Worm (Caenorhabditis elegans) whole organism, young adult: ENCODE results near the gene K08D12.3.

ENCODE experiments used
- B0019.2 ChIP-seq: fragments of 200-800 bp; sonication (Bioruptor generic); conservative IDR thresholded peaks from 2 replicates; pipeline ENCODE4 v1.3.6; 2022; ENCODE audit warnings: missing genetic modification reagents, missing genetic modification characterization, missing compliant biosample characterization
- B0035.1 ChIP-seq: sonication (generic microtip); optimal IDR thresholded peaks from 2 replicates; lab custom pipeline; 2016; ENCODE audit warnings: missing genetic modification characterization, mild to moderate bottlenecking, missing compliant biosample characterization, missing genotype, missing genetic modification reagents
- B0261.1 ChIP-seq: sonication (generic microtip); optimal IDR thresholded peaks from 2 replicates; lab custom pipeline; 2016; ENCODE audit warnings: mild to moderate bottlenecking, missing genetic modification characterization, moderate library complexity, missing compliant biosample characterization
- C06A6.2 ChIP-seq: fragments of 200-800 bp; sonication (Bioruptor generic); conservative IDR thresholded peaks from 2 replicates; pipeline ENCODE4 v1.3.6; 2022; ENCODE audit warnings: missing genetic modification characterization, missing compliant biosample characterization
- C17E4.6 ChIP-seq: fragments of 200-800 bp; sonication (Bioruptor generic); IDR thresholded peaks from 2 replicates; pipeline ENCODE4 v1.3.6; 2022; ENCODE audit warnings: missing genetic modification reagents, missing genetic modification characterization, missing compliant biosample characterization
- F10E7.11 ChIP-seq: sonication (generic microtip); optimal IDR thresholded peaks from 2 replicates; lab custom pipeline; 2017; ENCODE audit warnings: mild to moderate bottlenecking, missing genetic modification characterization, moderate library complexity, missing compliant biosample characterization
- F33H1.4 ChIP-seq: fragments of 200-800 bp; sonication (Bioruptor generic); IDR thresholded peaks from 2 replicates; pipeline ENCODE4 v1.3.6; 2022; ENCODE audit warnings: missing genetic modification reagents, missing genetic modification characterization, missing compliant biosample characterization
- K11D2.4 ChIP-seq: fragments of 200-800 bp; sonication (Bioruptor generic); IDR thresholded peaks from 2 replicates; pipeline ENCODE4 v1.3.6; 2022; ENCODE audit warnings: missing genetic modification reagents, missing genetic modification characterization, missing compliant biosample characterization
- K12H6.12 ChIP-seq: fragments of 200-800 bp; sonication (Bioruptor generic); optimal IDR thresholded peaks from 2 replicates; lab custom pipeline; 2018; ENCODE audit warnings: mild to moderate bottlenecking, missing genetic modification characterization, missing compliant biosample characterization
- Y56A3A.18 ChIP-seq: fragments of 200-800 bp; sonication (Bioruptor generic); IDR thresholded peaks from 2 replicates; pipeline ENCODE4 v1.3.6; 2022; ENCODE audit warnings: missing genetic modification reagents, missing genetic modification characterization, missing compliant biosample characterization
- Y67H2A.10 ChIP-seq: fragments of 200-800 bp; sonication (Bioruptor generic); conservative IDR thresholded peaks from 2 replicates; pipeline ENCODE4 v1.3.6; 2022; ENCODE audit warnings: missing genetic modification reagents, missing genetic modification characterization, missing compliant biosample characterization
- attf-3 ChIP-seq: fragments of 200-800 bp; sonication (Bioruptor generic); conservative IDR thresholded peaks from 2 replicates; pipeline ENCODE4 v1.3.6; 2022; ENCODE audit warnings: missing genetic modification reagents, missing genetic modification characterization, missing compliant biosample characterization
- attf-5 ChIP-seq: fragments of 200-800 bp; sonication (Bioruptor generic); optimal IDR thresholded peaks from 2 replicates; lab custom pipeline; 2018; ENCODE audit warnings: mild to moderate bottlenecking, missing genetic modification characterization, missing compliant biosample characterization
- attf-6 ChIP-seq: fragments of 200-800 bp; sonication (Bioruptor generic); IDR thresholded peaks from 2 replicates; pipeline ENCODE4 v1.3.6; 2022; ENCODE audit warnings: missing genetic modification reagents, missing genetic modification characterization, missing compliant biosample characterization
- bed-1 ChIP-seq: fragments of 200-800 bp; sonication (Bioruptor generic); IDR thresholded peaks from 2 replicates; pipeline ENCODE4 v1.3.6; 2022; ENCODE audit warnings: missing genetic modification reagents, missing genetic modification characterization, missing compliant biosample characterization
- cebp-2 ChIP-seq: fragments of 200-800 bp; sonication (Bioruptor generic); IDR thresholded peaks from 2 replicates; pipeline ENCODE4 v1.3.6; 2022; ENCODE audit warnings: missing genetic modification characterization, missing compliant biosample characterization
- ceh-100 ChIP-seq: fragments of 200-800 bp; sonication (Bioruptor generic); IDR thresholded peaks from 2 replicates; pipeline ENCODE4 v1.3.6; 2022; ENCODE audit warnings: missing genetic modification reagents, missing genetic modification characterization, missing compliant biosample characterization
- ceh-27 ChIP-seq: fragments of 200-800 bp; sonication (Bioruptor generic); optimal IDR thresholded peaks from 2 replicates; lab custom pipeline; 2018; ENCODE audit warnings: mild to moderate bottlenecking, missing genetic modification characterization, moderate library complexity, missing compliant biosample characterization
- ceh-58 ChIP-seq: fragments of 200-800 bp; sonication (Bioruptor generic); IDR thresholded peaks from 2 replicates; pipeline ENCODE4 v1.3.6; 2022; ENCODE audit warnings: missing genetic modification characterization, missing compliant biosample characterization
- dox-1 ChIP-seq: fragments of 200-800 bp; sonication (Bioruptor generic); IDR thresholded peaks from 2 replicates; pipeline ENCODE4 v1.3.6; 2022; ENCODE audit warnings: missing genetic modification reagents, missing genetic modification characterization, missing compliant biosample characterization
- ekl-4 ChIP-seq: fragments of 200-800 bp; sonication (Bioruptor generic); IDR thresholded peaks from 2 replicates; pipeline ENCODE4 v1.3.6; 2022; ENCODE audit warnings: missing genetic modification reagents, missing genetic modification characterization, missing compliant biosample characterization
- fkh-3 ChIP-seq: sonication (generic microtip); optimal IDR thresholded peaks from 2 replicates; lab custom pipeline; 2016; ENCODE audit warnings: mild to moderate bottlenecking, missing genetic modification characterization, missing compliant biosample characterization
- gei-17 ChIP-seq: fragments of 200-800 bp; sonication (Bioruptor generic); optimal IDR thresholded peaks from 2 replicates; lab custom pipeline; 2018; ENCODE audit warnings: mild to moderate bottlenecking, missing genetic modification characterization, missing compliant biosample characterization
- him-1 ChIP-seq: sonication (generic microtip); optimal IDR thresholded peaks from 2 replicates; lab custom pipeline; 2016; ENCODE audit warnings: missing genotype, missing genetic modification reagents, missing genetic modification characterization, missing compliant biosample characterization
- hlh-26 ChIP-seq: fragments of 200-800 bp; sonication (Bioruptor generic); conservative IDR thresholded peaks from 2 replicates; pipeline ENCODE4 v1.3.6; 2022; ENCODE audit warnings: missing genetic modification reagents, missing genetic modification characterization, missing compliant biosample characterization
- hmg-1.2 ChIP-seq: fragments of 200-800 bp; sonication (Bioruptor generic); IDR thresholded peaks from 2 replicates; pipeline ENCODE4 v1.3.6; 2022; ENCODE audit warnings: missing genetic modification reagents, missing genetic modification characterization, missing compliant biosample characterization
- hmg-20 ChIP-seq: fragments of 200-800 bp; sonication (Bioruptor generic); IDR thresholded peaks from 2 replicates; pipeline ENCODE4 v1.3.6; 2022; ENCODE audit warnings: missing genetic modification reagents, missing genetic modification characterization, missing compliant biosample characterization
- hrde-1 ChIP-seq: sonication (generic microtip); optimal IDR thresholded peaks from 2 replicates; lab custom pipeline; 2016; ENCODE audit warnings: missing genetic modification characterization, mild to moderate bottlenecking, missing compliant biosample characterization, moderate library complexity, missing genotype, missing genetic modification reagents, borderline replicate concordance
- hsf-1 ChIP-seq: fragments of 200-800 bp; sonication (Bioruptor generic); IDR thresholded peaks from 2 replicates; pipeline ENCODE4 v1.3.6; 2022; ENCODE audit warnings: missing genetic modification reagents, missing genetic modification characterization, missing compliant biosample characterization
- lag-1 ChIP-seq: fragments of 200-800 bp; sonication (Bioruptor generic); IDR thresholded peaks from 2 replicates; pipeline ENCODE4 v1.3.6; 2022; ENCODE audit warnings: missing genetic modification reagents, missing genetic modification characterization, missing compliant biosample characterization
- let-607 ChIP-seq, 2 experiments: fragments of 200-800 bp in 1 of 2; sonication (Bioruptor generic) in 1 of 2; sonication (generic microtip) in 1 of 2; optimal IDR thresholded peaks; 2 replicates each; lab custom pipeline; 2016 to 2018; ENCODE audit warnings: mild to moderate bottlenecking in 2 of 2, missing compliant biosample characterization in 2 of 2, missing genetic modification characterization in 2 of 2, moderate library complexity in 2 of 2, missing genotype in 1 of 2
- madf-10 ChIP-seq: sonication (generic microtip); optimal IDR thresholded peaks from 2 replicates; lab custom pipeline; 2016; ENCODE audit warnings: mild to moderate bottlenecking, missing genetic modification characterization, missing compliant biosample characterization
- madf-8 ChIP-seq: fragments of 200-800 bp; sonication (Bioruptor generic); conservative IDR thresholded peaks from 2 replicates; pipeline ENCODE4 v1.3.6; 2022; ENCODE audit warnings: missing genetic modification reagents, missing genetic modification characterization, missing compliant biosample characterization
- mcd-1 ChIP-seq: fragments of 200-800 bp; sonication (Bioruptor generic); IDR thresholded peaks from 2 replicates; pipeline ENCODE4 v1.3.6; 2022; ENCODE audit warnings: missing genetic modification reagents, missing genetic modification characterization, missing compliant biosample characterization
- nhr-80 ChIP-seq: sonication (generic microtip); optimal IDR thresholded peaks from 2 replicates; lab custom pipeline; 2016; ENCODE audit warnings: missing genetic modification characterization, missing compliant biosample characterization
- nhr-90 ChIP-seq: sonication (generic microtip); optimal IDR thresholded peaks from 2 replicates; lab custom pipeline; 2016; ENCODE audit warnings: missing genotype, mild to moderate bottlenecking, missing genetic modification characterization, missing compliant biosample characterization
- pbrm-1 ChIP-seq: fragments of 200-800 bp; sonication (Bioruptor generic); IDR thresholded peaks from 2 replicates; pipeline ENCODE4 v1.3.6; 2022; ENCODE audit warnings: missing genetic modification reagents, missing genetic modification characterization, missing compliant biosample characterization
- repo-1 ChIP-seq: sonication (generic microtip); optimal IDR thresholded peaks from 2 replicates; lab custom pipeline; 2017; ENCODE audit warnings: mild to moderate bottlenecking, missing genetic modification characterization, missing compliant biosample characterization
- snpc-1.3 ChIP-seq: sonication (generic microtip); optimal IDR thresholded peaks from 2 replicates; lab custom pipeline; 2017; ENCODE audit warnings: missing genetic modification characterization, mild to moderate bottlenecking, missing compliant biosample characterization, antibody characterized with exemption, moderate library complexity, missing genotype, missing genetic modification reagents; ENCODE audit not compliant: insufficient read depth
- somi-1 ChIP-seq: fragments of 200-800 bp; sonication (Bioruptor generic); optimal IDR thresholded peaks from 2 replicates; lab custom pipeline; 2018; ENCODE audit warnings: mild to moderate bottlenecking, missing genetic modification characterization, missing compliant biosample characterization
- tbp1 ChIP-seq: fragments of 200-800 bp; sonication (Bioruptor generic); optimal IDR thresholded peaks from 2 replicates; lab custom pipeline; 2018; ENCODE audit warnings: mild to moderate bottlenecking, missing genetic modification characterization, missing compliant biosample characterization
- tlf-1 ChIP-seq: fragments of 200-800 bp; sonication (Bioruptor generic); optimal IDR thresholded peaks from 2 replicates; lab custom pipeline; 2018; ENCODE audit warnings: mild to moderate bottlenecking, missing genetic modification characterization, missing compliant biosample characterization
- zfh-2 ChIP-seq: fragments of 200-800 bp; sonication (Bioruptor generic); conservative IDR thresholded peaks from 2 replicates; pipeline ENCODE4 v1.3.6; 2022; ENCODE audit warnings: missing genetic modification reagents, missing genetic modification characterization, missing compliant biosample characterization
- zim-3 ChIP-seq: sonication (generic microtip); optimal IDR thresholded peaks from 2 replicates; lab custom pipeline; 2017; ENCODE audit warnings: mild to moderate bottlenecking, missing genetic modification characterization, moderate library complexity, missing compliant biosample characterization
- ztf-26 ChIP-seq: sonication (generic microtip); optimal IDR thresholded peaks from 2 replicates; lab custom pipeline; 2017; ENCODE audit warnings: missing genetic modification characterization, missing compliant biosample characterization
- ztf-28 ChIP-seq: fragments of 200-800 bp; sonication (Bioruptor generic); IDR thresholded peaks from 2 replicates; pipeline ENCODE4 v1.3.6; 2022; ENCODE audit warnings: missing genetic modification reagents, missing genetic modification characterization, missing compliant biosample characterization
- ztf-3 ChIP-seq: fragments of 200-800 bp; sonication (Bioruptor generic); optimal IDR thresholded peaks from 2 replicates; lab custom pipeline; 2018; ENCODE audit warnings: mild to moderate bottlenecking, missing genetic modification characterization, missing compliant biosample characterization

The K08D12.3 gene

ce11 chrIV:1709695-1710315 lies at the start of gene K08D12.3, which contains the start of gene pbs-1 (continued):
- TF ChIP-seq pbrm-1 (peak; percentile 68), tbp1 (GFP tag; lab: Kevin White, UChicago) (peak; percentile 43), ceh-100 (GFP tag; lab: Robert Waterston, UW) (0 out of 2 replicates have a peak, but pooled peaks have one; percentile 29), hrde-1 (tag; lab: Kevin White, UChicago) (no peak), zfh-2 (GFP tag; lab: Robert Waterston, UW) (no peak), madf-10 (no peak), ceh-58 (GFP tag; lab: Robert Waterston, UW) (no peak), somi-1 (GFP tag; lab: Kevin White, UChicago) (no peak), ztf-26 (tag; lab: Kevin White, UChicago) (peak; percentile 42), Y67H2A.10 (GFP tag; lab: Robert Waterston, UW) (no peak), bed-1 (GFP tag; lab: Robert Waterston, UW) (no peak), him-1 (tag; lab: Kevin White, UChicago) (no peak), madf-8 (GFP tag; lab: Robert Waterston, UW) (0 out of 2 replicates have a peak, but pooled peaks have one; percentile 28), ceh-27 (GFP tag; lab: Kevin White, UChicago) (peak; percentile 24), nhr-80 (tag; lab: Kevin White, UChicago) (peak; percentile 19), B0019.2 (GFP tag; lab: Robert Waterston, UW) (no peak), zim-3 (no peak), K12H6.12 (tag; lab: Kevin White, UChicago) (peak; percentile 29), dox-1 (0 out of 2 replicates have a peak, but pooled peaks have one; percentile 29), hsf-1 (GFP tag; lab: Robert Waterston, UW) (no peak), attf-3 (GFP tag; lab: Robert Waterston, UW) (0 out of 2 replicates have a peak, but pooled peaks have one; percentile 42), lag-1 (GFP tag; lab: Robert Waterston, UW) (no peak), F33H1.4 (GFP tag; lab: Robert Waterston, UW) (peak; percentile 81), K11D2.4 (peak; percentile 51; the same call in 1 of the 2 replicates), tlf-1 (GFP tag; lab: Kevin White, UChicago) (peak; percentile 81), nhr-90 (tag; lab: Kevin White, UChicago) (no peak), F10E7.11 (tag; lab: Kevin White, UChicago) (no peak), C17E4.6 (GFP tag; lab: Robert Waterston, UW) (no peak), Y56A3A.18 (GFP tag; lab: Robert Waterston, UW) (no peak), cebp-2 (GFP tag; lab: Robert Waterston, UW) (no peak), ztf-28 (GFP tag; lab: Robert Waterston, UW) (0 out of 2 replicates have a peak, but pooled peaks have one; percentile 10), let-607 (tag; optimal IDR thresholded peaks at IDR 0.05; lab: Kevin White, UChicago) (peak in 1 of 2 experiments; percentile 50), hmg-1.2 (GFP tag; lab: Robert Waterston, UW) (0 out of 2 replicates have a peak, but pooled peaks have one; percentile 13), repo-1 (tag; lab: Kevin White, UChicago) (no peak), attf-5 (GFP tag; lab: Kevin White, UChicago) (peak; percentile 16), fkh-3 (no peak), hmg-20 (GFP tag; lab: Robert Waterston, UW) (no peak), B0261.1 (no peak), gei-17 (no peak), attf-6 (no peak), snpc-1.3 (tag; lab: Kevin White, UChicago) (peak; percentile 32), mcd-1 (GFP tag; lab: Robert Waterston, UW) (peak; percentile 87), hlh-26 (GFP tag; lab: Robert Waterston, UW) (no peak), ekl-4 (peak; percentile 53), ztf-3 (GFP tag; lab: Kevin White, UChicago) (no peak), B0035.1 (tag; lab: Kevin White, UChicago) (no peak), C06A6.2 (GFP tag; lab: Robert Waterston, UW) (no peak; the same call in 1 of the 2 replicates)
